Worm (Caenorhabditis elegans): ENCODE results near the gene cyp-35B1.

DNA sequence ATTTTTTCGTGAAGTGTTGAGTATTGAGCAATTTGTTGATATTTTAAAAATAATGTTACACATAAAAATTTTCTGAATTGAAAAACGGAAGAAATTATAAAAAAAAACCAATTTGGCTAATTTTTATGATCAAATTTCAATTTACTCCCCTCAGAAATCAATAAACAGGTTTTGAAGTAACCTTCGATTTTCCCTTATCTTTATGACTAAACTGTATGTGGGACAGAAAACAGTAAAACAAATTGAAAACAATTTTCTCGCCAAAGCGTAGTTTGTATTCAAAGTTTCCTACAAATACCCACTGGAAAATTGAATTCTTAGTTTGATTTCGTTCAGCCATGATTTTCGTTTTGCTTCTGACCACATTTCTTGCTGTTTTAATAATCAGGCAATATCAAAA, at the start of gene cyp-35B1:
- TF ChIP-seq W03F9.2 (tag; optimal IDR thresholded peaks at IDR 0.05) (no peak), him-1 (tag; optimal IDR thresholded peaks at IDR 0.05) (no peak)

All from whole organism, L4/young adult.